Worm (Caenorhabditis elegans) whole organism, young adult: ENCODE data around the gene C44B12.6.
"Not testable (repeated sequence)": the region's sequence is repeated elsewhere in the genome, so short reads cannot be mapped to it uniquely, and the experiment has no call there.

Experiments
- B0019.2 ChIP-seq: fragments of 200-800 bp; sonication (Bioruptor generic); conservative IDR thresholded peaks from 2 replicates; pipeline ENCODE4 v1.3.6; 2022; ENCODE audit warnings: missing genetic modification reagents, missing genetic modification characterization, missing compliant biosample characterization
- F10E7.11 ChIP-seq: sonication (generic microtip); optimal IDR thresholded peaks from 2 replicates; lab custom pipeline; 2017; ENCODE audit warnings: mild to moderate bottlenecking, missing genetic modification characterization, moderate library complexity, missing compliant biosample characterization
- K11D2.4 ChIP-seq: fragments of 200-800 bp; sonication (Bioruptor generic); IDR thresholded peaks from 2 replicates; pipeline ENCODE4 v1.3.6; 2022; ENCODE audit warnings: missing genetic modification reagents, missing genetic modification characterization, missing compliant biosample characterization
- attf-3 ChIP-seq: fragments of 200-800 bp; sonication (Bioruptor generic); conservative IDR thresholded peaks from 2 replicates; pipeline ENCODE4 v1.3.6; 2022; ENCODE audit warnings: missing genetic modification reagents, missing genetic modification characterization, missing compliant biosample characterization
- dpl-1 ChIP-seq: fragments of 150-350 bp; optimal IDR thresholded peaks from 2 replicates; lab custom pipeline; 2014; ENCODE audit warnings: missing biosample characterization, missing genetic modification reagents, missing genetic modification characterization
- gei-17 ChIP-seq: fragments of 200-800 bp; sonication (Bioruptor generic); optimal IDR thresholded peaks from 2 replicates; lab custom pipeline; 2018; ENCODE audit warnings: mild to moderate bottlenecking, missing genetic modification characterization, missing compliant biosample characterization
- hmg-1.2 ChIP-seq: fragments of 200-800 bp; sonication (Bioruptor generic); IDR thresholded peaks from 2 replicates; pipeline ENCODE4 v1.3.6; 2022; ENCODE audit warnings: missing genetic modification reagents, missing genetic modification characterization, missing compliant biosample characterization
- lin-35 ChIP-seq, 3 experiments: fragments of 150-350 bp in 2 of 3; sonication (generic microtip) in 1 of 3; optimal IDR thresholded peaks; 2 replicates each; lab custom pipeline; 2014 to 2018; ENCODE audit warnings: missing biosample characterization in 3 of 3, missing genetic modification characterization in 3 of 3, missing genetic modification reagents in 3 of 3
- lsy-27 ChIP-seq: sonication (generic microtip); optimal IDR thresholded peaks from 2 replicates; lab custom pipeline; 2017; ENCODE audit warnings: missing genetic modification characterization, mild to moderate bottlenecking, missing compliant biosample characterization, antibody characterized with exemption, missing genotype, borderline replicate concordance; ENCODE audit not compliant: insufficient read depth
- nfya-1 ChIP-seq: sonication (generic microtip); optimal IDR thresholded peaks from 2 replicates; lab custom pipeline; 2017; ENCODE audit warnings: antibody characterized with exemption, missing compliant biosample characterization, missing genetic modification characterization, borderline replicate concordance; ENCODE audit not compliant: insufficient read depth
- nfya-2 ChIP-seq: fragments of 200-800 bp; sonication (Bioruptor generic); IDR thresholded peaks from 2 replicates; pipeline ENCODE4 v1.3.6; 2022; ENCODE audit warnings: missing genetic modification reagents, missing genetic modification characterization, missing compliant biosample characterization
- snpc-4 ChIP-seq, 5 experiments: fragments of 150-350 bp in 1 of 5; sonication (generic microtip) in 4 of 5; optimal IDR thresholded peaks; 2 replicates each; lab custom pipeline; 2014 to 2018; ENCODE audit warnings: missing genetic modification characterization in 5 of 5, missing biosample characterization in 3 of 5, antibody characterized with exemption in 2 of 5, mild to moderate bottlenecking in 2 of 5, missing compliant biosample characterization in 2 of 5, missing genotype in 2 of 5, moderate library complexity in 2 of 5, missing genetic modification reagents in 1 of 5
- unc-62 ChIP-seq: fragments of 150-350 bp; optimal IDR thresholded peaks from 2 replicates; lab custom pipeline; 2014; ENCODE audit warnings: missing biosample characterization, missing genetic modification reagents, missing genetic modification characterization
- ztf-18 ChIP-seq: sonication (generic microtip); optimal IDR thresholded peaks from 2 replicates; lab custom pipeline; 2016; ENCODE audit warnings: missing genotype, mild to moderate bottlenecking, missing genetic modification characterization, missing compliant biosample characterization

- TF ChIP-seq snpc-4 (GFP tag; optimal IDR thresholded peaks at IDR 0.05; lab: Kevin White, UChicago); snpc-4 (tag; optimal IDR thresholded peaks at IDR 0.05; lab: Kevin White, UChicago); B0019.2; nfya-2 (GFP tag; lab: Robert Waterston, UW); lin-35 (GFP tag; optimal IDR thresholded peaks at IDR 0.05; lab: Kevin White, UChicago); attf-3; hmg-1.2; ztf-18 (tag; lab: Kevin White, UChicago); F10E7.11 (tag; lab: Kevin White, UChicago); nfya-1 (tag; lab: Kevin White, UChicago); lsy-27 (tag; lab: Kevin White, UChicago); dpl-1 (GFP tag; lab: Kevin White, UChicago); gei-17 (GFP tag; lab: Kevin White, UChicago); K11D2.4 (GFP tag; lab: Robert Waterston, UW); unc-62 (GFP tag; lab: Kevin White, UChicago): not testable (repeated sequence)
These were observed 32.6 kb downstream of the C44B12.6 start for ce11 chrIV:1104007-1104406.
